Fruit fly (Drosophila melanogaster): ENCODE results near the gene CtsL4.

Gene CtsL4

DNA sequence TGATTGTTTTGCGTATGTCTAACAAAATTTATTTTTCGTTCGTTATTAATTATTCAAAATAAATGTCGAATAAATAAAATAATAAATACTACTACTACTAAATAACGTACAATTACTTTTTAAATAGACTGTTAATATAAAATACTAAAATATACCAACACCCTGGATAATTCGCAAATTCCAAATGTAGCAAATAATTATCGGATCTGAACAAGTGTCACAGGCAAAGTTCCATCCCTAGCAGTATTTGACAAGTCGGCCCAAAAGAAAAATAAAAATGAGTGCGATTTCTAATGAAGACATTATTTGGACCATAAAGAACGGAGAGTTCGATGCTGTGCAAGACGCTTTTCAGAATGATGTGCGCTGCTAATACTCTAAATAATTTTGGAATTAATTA, 15.0 kb downstream of the CtsL4 start, which contains the start of gene CG31715 (continued):
- TF ChIP-seq tgo (GFP tag; IDR thresholded peaks at IDR 0.05), result no peak
- no peak for TF ChIP-seq CG1792 (GFP tag; optimal IDR thresholded peaks at IDR 0.05)
- no peak for TF ChIP-seq CrebB (tag; optimal IDR thresholded peaks at IDR 0.05)
- TF ChIP-seq Hr51 (GFP tag; optimal IDR thresholded peaks at IDR 0.05), result peak in 1 of 2 experiments; percentile 18
- TF ChIP-seq inv (GFP tag; IDR thresholded peaks at IDR 0.05; ENCODE audit: partially characterized antibody), result peak; percentile 29; the same call in 1 of the 2 replicates
- no peak for TF ChIP-seq CG14050 (GFP tag; IDR thresholded peaks at IDR 0.05)
- no peak for TF ChIP-seq sob (GFP tag; IDR thresholded peaks at IDR 0.05)
- TF ChIP-seq sc (optimal IDR thresholded peaks at IDR 0.05), result no peak
- TF ChIP-seq sc (GFP tag; optimal IDR thresholded peaks at IDR 0.05), result no peak
- TF ChIP-seq fd96Cb (tag; optimal IDR thresholded peaks at IDR 0.05), result no peak
- 0 out of 3 replicates have a peak, but pooled peaks have one; percentile 28 for TF ChIP-seq knrl (GFP tag; IDR thresholded peaks at IDR 0.05; ENCODE audit: partially characterized antibody)
- no peak for TF ChIP-seq Aef1 (GFP tag; IDR thresholded peaks at IDR 0.05)
- TF ChIP-seq CG13424 (tag; optimal IDR thresholded peaks at IDR 0.05), result peak; percentile 30
- TF ChIP-seq gcm (GFP tag; optimal IDR thresholded peaks at IDR 0.05), result no peak
- TF ChIP-seq CG17802 (tag; optimal IDR thresholded peaks at IDR 0.05), result no peak
- TF ChIP-seq grau (tag; optimal IDR thresholded peaks at IDR 0.05), result peak; percentile 38
- no peak for TF ChIP-seq CG18619 (GFP tag; optimal IDR thresholded peaks at IDR 0.05)
- no peak for TF ChIP-seq trh (GFP tag; optimal IDR thresholded peaks at IDR 0.05)
- no peak for TF ChIP-seq CHES-1-like (GFP tag; optimal IDR thresholded peaks at IDR 0.05)
- no peak for TF ChIP-seq Oli (tag; optimal IDR thresholded peaks at IDR 0.05)
- no peak for TF ChIP-seq danr (GFP tag; IDR thresholded peaks at IDR 0.05)
- no peak for TF ChIP-seq dm (GFP tag; optimal IDR thresholded peaks at IDR 0.05)
- peak; percentile 14 for TF ChIP-seq Nf-YC (tag; optimal IDR thresholded peaks at IDR 0.05)
- TF ChIP-seq CG15601 (tag; optimal IDR thresholded peaks at IDR 0.05), result no peak
- TF ChIP-seq CG7963 (GFP tag; IDR thresholded peaks at IDR 0.05; ENCODE audit: partially characterized antibody), result no peak
- TF ChIP-seq CG42726 (GFP tag; IDR thresholded peaks at IDR 0.05; ENCODE audit: partially characterized antibody), result no peak
- no peak for TF ChIP-seq CG18764 (GFP tag; optimal IDR thresholded peaks at IDR 0.05)
- TF ChIP-seq CG4360 (GFP tag; IDR thresholded peaks at IDR 0.05), result no peak
- peak in 1 of 2 experiments; percentile 41 for TF ChIP-seq dpn (GFP tag; optimal IDR thresholded peaks at IDR 0.05)
- TF ChIP-seq h (optimal IDR thresholded peaks at IDR 0.05), result no peak
- no peak for TF ChIP-seq NK7.1 (GFP tag; optimal IDR thresholded peaks at IDR 0.05)
- no peak for TF ChIP-seq Deaf1 (tag; optimal IDR thresholded peaks at IDR 0.05)
- no peak for TF ChIP-seq CG6791 (GFP tag; IDR thresholded peaks at IDR 0.05; ENCODE audit: partially characterized antibody)
- no peak for TF ChIP-seq Sry-β (GFP tag; optimal IDR thresholded peaks at IDR 0.05)
- no peak for TF ChIP-seq Asciz (GFP tag; optimal IDR thresholded peaks at IDR 0.05)
- TF ChIP-seq CG18011 (GFP tag; optimal IDR thresholded peaks at IDR 0.05), result no peak
- no peak for TF ChIP-seq ash1 (GFP tag; optimal IDR thresholded peaks at IDR 0.05)
- TF ChIP-seq CG6683 (GFP tag; optimal IDR thresholded peaks at IDR 0.05), result no peak
- TF ChIP-seq schlank (tag; optimal IDR thresholded peaks at IDR 0.05), result no peak
- TF ChIP-seq sima (GFP tag; optimal IDR thresholded peaks at IDR 0.05), result no peak
- TF ChIP-seq Vsx1 (GFP tag; optimal IDR thresholded peaks at IDR 0.05), result no peak
- TF ChIP-seq fd102C (GFP tag; optimal IDR thresholded peaks at IDR 0.05), result no peak
- peak in 1 of 2 experiments; percentile 7 for TF ChIP-seq bsh (GFP tag; optimal IDR thresholded peaks at IDR 0.05)
- no peak for TF ChIP-seq grn (GFP tag; optimal IDR thresholded peaks at IDR 0.05)
- TF ChIP-seq nmo (GFP tag; optimal IDR thresholded peaks at IDR 0.05), result no peak
- peak; percentile 16 for TF ChIP-seq CG17829 (tag; optimal IDR thresholded peaks at IDR 0.05)
- peak; percentile 0 for TF ChIP-seq CoRest (tag; optimal IDR thresholded peaks at IDR 0.05)
- no peak for TF ChIP-seq Hmr (GFP tag; optimal IDR thresholded peaks at IDR 0.05)
- TF ChIP-seq Tbp (GFP tag; optimal IDR thresholded peaks at IDR 0.05), result no peak
- no peak for TF ChIP-seq lov (optimal IDR thresholded peaks at IDR 0.05)
- TF ChIP-seq lov (GFP tag; IDR thresholded peaks at IDR 0.05), result no peak
